Worm (Caenorhabditis elegans) whole organism, L3 larva: ENCODE results near the gene T15H9.4.

ENCODE experiments used
- R02D3.7 ChIP-seq: fragments of 150-350 bp; optimal IDR thresholded peaks from 2 replicates; lab custom pipeline; 2014; ENCODE audit warnings: missing biosample characterization, missing genetic modification characterization
- aly-2 ChIP-seq: fragments of 150-350 bp; optimal IDR thresholded peaks from 2 replicates; lab custom pipeline; 2014; ENCODE audit warnings: missing biosample characterization, missing genetic modification characterization
- ama-1 ChIP-seq: fragments of 150-350 bp; optimal IDR thresholded peaks from 2 replicates; lab custom pipeline; 2018
- ceh-28 ChIP-seq: fragments of 150-350 bp; optimal IDR thresholded peaks from 2 replicates; lab custom pipeline; 2014; ENCODE audit warnings: missing biosample characterization, missing genetic modification reagents, missing genetic modification characterization
- ceh-82 ChIP-seq: fragments of 150-350 bp; optimal IDR thresholded peaks from 2 replicates; lab custom pipeline; 2014; ENCODE audit warnings: missing biosample characterization, missing genetic modification characterization
- ceh-9 ChIP-seq: sonication (generic microtip); optimal IDR thresholded peaks from 2 replicates; lab custom pipeline; 2018; ENCODE audit warnings: missing biosample characterization, missing genetic modification characterization
- daf-12 ChIP-seq: fragments of 150-350 bp; optimal IDR thresholded peaks from 2 replicates; lab custom pipeline; 2014; ENCODE audit warnings: missing biosample characterization, missing genetic modification reagents, missing genetic modification characterization
- elt-1 ChIP-seq: fragments of 150-350 bp; optimal IDR thresholded peaks from 2 replicates; lab custom pipeline; 2014; ENCODE audit warnings: missing biosample characterization, missing genetic modification characterization
- elt-2 ChIP-seq: sonication (generic microtip); optimal IDR thresholded peaks from 2 replicates; lab custom pipeline; 2016; ENCODE audit warnings: missing genetic modification reagents, mild to moderate bottlenecking, missing genetic modification characterization, missing compliant biosample characterization
- elt-3 ChIP-seq, 3 experiments: fragments of 150-350 bp in 1 of 3; sonication (generic microtip) in 2 of 3; optimal IDR thresholded peaks; 2 replicates in 2 of 3; 4 replicates in 1 of 3; lab custom pipeline; 2014 to 2017; ENCODE audit warnings: missing biosample characterization in 3 of 3, missing genetic modification characterization in 3 of 3
- eor-1 ChIP-seq, 2 experiments: fragments of 150-350 bp; optimal IDR thresholded peaks; 2 replicates each; lab custom pipeline; 2014 to 2018; ENCODE audit warnings: missing biosample characterization in 2 of 2, missing genetic modification characterization in 2 of 2
- jun-1 ChIP-seq: fragments of 150-350 bp; optimal IDR thresholded peaks from 2 replicates; lab custom pipeline; 2014; ENCODE audit warnings: missing biosample characterization, missing genetic modification reagents, missing genetic modification characterization
- lin-39 ChIP-seq: fragments of 150-350 bp; optimal IDR thresholded peaks from 2 replicates; lab custom pipeline; 2018; ENCODE audit warnings: missing biosample characterization, missing genetic modification reagents, missing genetic modification characterization
- lsy-12 ChIP-seq: sonication (generic microtip); optimal IDR thresholded peaks from 2 replicates; lab custom pipeline; 2016; ENCODE audit warnings: mild to moderate bottlenecking, missing genetic modification characterization, missing compliant biosample characterization
- mdl-1 ChIP-seq: fragments of 150-350 bp; optimal IDR thresholded peaks from 2 replicates; lab custom pipeline; 2014; ENCODE audit warnings: missing biosample characterization, missing genetic modification characterization
- nfya-1 ChIP-seq: sonication (generic microtip); optimal IDR thresholded peaks from 2 replicates; lab custom pipeline; 2017; ENCODE audit warnings: missing genetic modification characterization, mild to moderate bottlenecking, missing compliant biosample characterization, antibody characterized with exemption, moderate library complexity; ENCODE audit not compliant: insufficient read depth
- nhr-11 ChIP-seq: fragments of 150-350 bp; optimal IDR thresholded peaks from 2 replicates; lab custom pipeline; 2014; ENCODE audit warnings: missing biosample characterization, missing genetic modification characterization
- nhr-12 ChIP-seq: fragments of 150-350 bp; optimal IDR thresholded peaks from 2 replicates; lab custom pipeline; 2014; ENCODE audit warnings: missing biosample characterization, missing genetic modification characterization
- nhr-23 ChIP-seq: fragments of 150-350 bp; optimal IDR thresholded peaks from 2 replicates; lab custom pipeline; 2014; ENCODE audit warnings: missing biosample characterization, missing genetic modification reagents, missing genetic modification characterization
- nhr-25 ChIP-seq: sonication (generic microtip); optimal IDR thresholded peaks from 2 replicates; lab custom pipeline; 2017; ENCODE audit warnings: missing biosample characterization, missing genetic modification characterization
- nhr-43 ChIP-seq: sonication (generic microtip); optimal IDR thresholded peaks from 2 replicates; lab custom pipeline; 2016; ENCODE audit warnings: mild to moderate bottlenecking, missing genetic modification characterization, missing compliant biosample characterization; ENCODE audit not compliant: poor library complexity, severe bottlenecking
- nhr-77 ChIP-seq: fragments of 150-350 bp; optimal IDR thresholded peaks from 2 replicates; lab custom pipeline; 2014; ENCODE audit warnings: missing biosample characterization, missing genetic modification characterization
- pha-4 ChIP-seq: fragments of 150-350 bp; optimal IDR thresholded peaks from 2 replicates; lab custom pipeline; 2014; ENCODE audit warnings: missing biosample characterization, missing genetic modification reagents, missing genetic modification characterization
- pqm-1 ChIP-seq: fragments of 150-350 bp; optimal IDR thresholded peaks from 2 replicates; lab custom pipeline; 2017; ENCODE audit warnings: missing biosample characterization, missing genetic modification characterization, inconsistent platforms
- tbx-2 ChIP-seq: sonication (generic microtip); optimal IDR thresholded peaks from 2 replicates; lab custom pipeline; 2016; ENCODE audit warnings: mild to moderate bottlenecking, missing genetic modification characterization, missing compliant biosample characterization
- ztf-11 ChIP-seq: fragments of 150-350 bp; optimal IDR thresholded peaks from 2 replicates; lab custom pipeline; 2014; ENCODE audit warnings: missing biosample characterization, missing genetic modification characterization

T15H9.4 gene

ce11 chrII:9617039-9617901 lies 5.6 kb downstream of the T15H9.4 start, which contains the start of gene hal-3:
Gene hal-3 (minus strand): TSS chrII:9617125.
- TF ChIP-seq nfya-1 (tag; lab: Kevin White, UChicago) = peak; percentile 34
- TF ChIP-seq jun-1 (tag; lab: Kevin White, UChicago) = peak; percentile 35
- peak; percentile 14 for TF ChIP-seq daf-12 (tag; lab: Kevin White, UChicago)
- TF ChIP-seq ama-1 (lab: Kevin White, UChicago) = peak; percentile 41
- no peak for TF ChIP-seq ceh-9 (tag; lab: Kevin White, UChicago)
- TF ChIP-seq ceh-28 (tag; lab: Kevin White, UChicago) = peak; percentile 74
- TF ChIP-seq nhr-11 (tag; lab: Kevin White, UChicago) = no peak
- TF ChIP-seq, all 47 proteins: peak for 5

ce11 chrII:9617902-9618245 lies 6.2 kb downstream of the T15H9.4 start:
- no peak for TF ChIP-seq nhr-12 (tag; lab: Kevin White, UChicago)
- TF ChIP-seq R02D3.7 = peak; percentile 11
- no peak for TF ChIP-seq lsy-12
- peak; percentile 69 for TF ChIP-seq nhr-43 (tag; lab: Kevin White, UChicago)
- TF ChIP-seq elt-2 = peak; percentile 10

- TF ChIP-seq daf-12 (tag; lab: Kevin White, UChicago) (no peak), pha-4 (tag; lab: Kevin White, UChicago) (peak; percentile 52), nhr-77 (no peak), nhr-43 (tag; lab: Kevin White, UChicago) (peak; percentile 38), ama-1 (lab: Kevin White, UChicago) (peak; percentile 42)
Observed at ce11 chrII:9618759-9619158, 7.1 kb downstream of the T15H9.4 start.

- TF ChIP-seq ceh-28 (tag; lab: Kevin White, UChicago) (peak; percentile 74), elt-2 (peak; percentile 75), tbx-2 (no peak), jun-1 (tag; lab: Kevin White, UChicago) (peak; percentile 57), elt-1 (peak; percentile 89), eor-1 (tag; optimal IDR thresholded peaks at IDR 0.05; lab: Kevin White, UChicago) (no peak), elt-3 (tag; optimal IDR thresholded peaks at IDR 0.05; lab: Kevin White, UChicago) (peak in 2 of 3 experiments; percentile 34 to 92), mdl-1 (tag; lab: Kevin White, UChicago) (peak; percentile 18), lin-39 (tag; lab: Kevin White, UChicago) (peak; percentile 48), aly-2 (tag; lab: Kevin White, UChicago) (no peak), ama-1 (lab: Kevin White, UChicago) (peak; percentile 92), lsy-12 (peak; percentile 4), nhr-12 (tag; lab: Kevin White, UChicago) (no peak), pqm-1 (tag; lab: Kevin White, UChicago) (peak; percentile 44), R02D3.7 (peak; percentile 9), nhr-23 (tag; lab: Kevin White, UChicago) (peak; percentile 70), nhr-77 (peak; percentile 20), nhr-43 (tag; lab: Kevin White, UChicago) (no peak), ceh-82 (tag; lab: Kevin White, UChicago) (peak; percentile 40), nfya-1 (tag; lab: Kevin White, UChicago) (peak; percentile 40), daf-12 (tag; lab: Kevin White, UChicago) (no peak), pha-4 (tag; lab: Kevin White, UChicago) (peak; percentile 47), nhr-25 (peak; percentile 76)
Observed at ce11 chrII:9619402-9619862, 7.8 kb downstream of the T15H9.4 start.

ce11 chrII:9619995-9620535 lies 8.4 kb downstream of the T15H9.4 start:
- TF ChIP-seq elt-3 (tag; optimal IDR thresholded peaks at IDR 0.05; lab: Kevin White, UChicago) (peak in 1 of 3 experiments; percentile 43), elt-2 (peak; percentile 68), ama-1 (lab: Kevin White, UChicago) (peak; percentile 81), nfya-1 (tag; lab: Kevin White, UChicago) (peak; percentile 43), nhr-11 (tag; lab: Kevin White, UChicago) (no peak), nhr-23 (tag; lab: Kevin White, UChicago) (peak; percentile 10)
- TF ChIP-seq, all 47 proteins: peak for 5

ce11 chrII:9620616-9621015 lies 8.9 kb downstream of the T15H9.4 start:
- TF ChIP-seq nhr-23 (tag; lab: Kevin White, UChicago) = peak; percentile 10
- peak; percentile 24 for TF ChIP-seq elt-1
- peak; percentile 46 for TF ChIP-seq nhr-43 (tag; lab: Kevin White, UChicago)
- TF ChIP-seq ztf-11 = no peak
- TF ChIP-seq nhr-25 = peak; percentile 59
